Fruit fly (Drosophila melanogaster) whole organism, embryonic: ENCODE data around the gene Prm.
A peak's percentile ranks its signal among the peaks of the same experiment; 100 is the strongest.

Experiments used
- Adf1 ChIP-seq: fragments of 200-800 bp; sonication (Bioruptor generic); IDR thresholded peaks from 2 replicates; pipeline ENCODE4 v1.3.6; 2022; ENCODE audit warnings: missing biosample characterization, missing genetic modification characterization
- CG10267 ChIP-seq: fragments of 200-800 bp; sonication (Bioruptor generic); optimal IDR thresholded peaks from 2 replicates; lab custom pipeline; 2018; ENCODE audit warnings: missing biosample characterization, mild to moderate bottlenecking, missing genetic modification characterization, moderate library complexity
- CG10654 ChIP-seq: fragments of 200-800 bp; sonication (Bioruptor generic); optimal IDR thresholded peaks from 2 replicates; lab custom pipeline; 2016; ENCODE audit warnings: missing biosample characterization, missing genetic modification characterization
- CG11093 ChIP-seq: fragments of 200-800 bp; sonication (Bioruptor generic); IDR thresholded peaks from 3 replicates; pipeline ENCODE4 v1.3.6; 2022; ENCODE audit warnings: missing biosample characterization, missing genetic modification characterization
- CG11456 ChIP-seq: fragments of 200-800 bp; sonication (Bioruptor generic); IDR thresholded peaks from 3 replicates; pipeline ENCODE4 v1.3.6; 2022; ENCODE audit warnings: missing biosample characterization, missing genetic modification characterization
- CG12391 ChIP-seq: fragments of 200-800 bp; sonication (Bioruptor generic); optimal IDR thresholded peaks from 3 replicates; lab custom pipeline; 2018; ENCODE audit warnings: missing biosample characterization, mild to moderate bottlenecking, missing genetic modification characterization, moderate library complexity
- CG14441 ChIP-seq: fragments of 200-800 bp; sonication (Bioruptor generic); IDR thresholded peaks from 2 replicates; pipeline ENCODE4 v1.3.6; 2022; ENCODE audit warnings: missing biosample characterization, missing genetic modification characterization
- CG1602 ChIP-seq: fragments of 200-800 bp; sonication (Bioruptor generic); optimal IDR thresholded peaks from 3 replicates; lab custom pipeline; 2016; ENCODE audit warnings: missing biosample characterization, missing genetic modification characterization
- CG17186 ChIP-seq: fragments of 200-800 bp; sonication (Bioruptor generic); optimal IDR thresholded peaks from 3 replicates; lab custom pipeline; 2017; ENCODE audit warnings: missing biosample characterization, missing genetic modification reagents, missing genetic modification characterization
- CG18599 ChIP-seq: fragments of 200-800 bp; sonication (Bioruptor generic); optimal IDR thresholded peaks from 3 replicates; lab custom pipeline; 2017; ENCODE audit warnings: missing biosample characterization, missing genetic modification characterization, mild to moderate bottlenecking, moderate library complexity, missing genetic modification reagents
- CG2120 ChIP-seq: fragments of 200-800 bp; sonication (Bioruptor generic); optimal IDR thresholded peaks from 3 replicates; lab custom pipeline; 2016; ENCODE audit warnings: missing biosample characterization, missing genetic modification characterization
- CG30403 ChIP-seq: fragments of 200-800 bp; sonication (Bioruptor generic); optimal IDR thresholded peaks from 3 replicates; lab custom pipeline; 2016; ENCODE audit warnings: missing biosample characterization, missing genetic modification characterization
- CG31224 ChIP-seq: fragments of 200-800 bp; sonication (Bioruptor generic); IDR thresholded peaks from 2 replicates; pipeline ENCODE4 v1.3.6; 2022; ENCODE audit warnings: missing biosample characterization, missing genetic modification characterization
- CG32532 ChIP-seq: fragments of 200-800 bp; sonication (Bioruptor generic); IDR thresholded peaks from 2 replicates; pipeline ENCODE4 v1.3.6; 2022; ENCODE audit warnings: missing biosample characterization, missing genetic modification characterization
- CG3281 ChIP-seq: fragments of 200-800 bp; sonication (Bioruptor generic); optimal IDR thresholded peaks from 3 replicates; lab custom pipeline; 2017; ENCODE audit warnings: missing biosample characterization, mild to moderate bottlenecking, missing genetic modification characterization
- CG6175 ChIP-seq: fragments of 200-800 bp; sonication (Bioruptor generic); IDR thresholded peaks from 3 replicates; pipeline ENCODE4 v1.3.6; 2022; ENCODE audit warnings: missing biosample characterization, missing genetic modification characterization
- CG9727 ChIP-seq: fragments of 200-800 bp; sonication (Bioruptor generic); optimal IDR thresholded peaks from 3 replicates; lab custom pipeline; 2017; ENCODE audit warnings: missing biosample characterization, mild to moderate bottlenecking, missing genetic modification characterization
- CG9817 ChIP-seq: fragments of 200-800 bp; sonication (Bioruptor generic); optimal IDR thresholded peaks from 2 replicates; lab custom pipeline; 2018; ENCODE audit warnings: missing biosample characterization, mild to moderate bottlenecking, missing genetic modification characterization, moderate library complexity
- CG9932 ChIP-seq: fragments of 200-800 bp; sonication (Bioruptor generic); IDR thresholded peaks from 2 replicates; pipeline ENCODE4 v1.3.6; 2022; ENCODE audit warnings: missing biosample characterization, missing genetic modification characterization
- CoRest ChIP-seq: fragments of 200-800 bp; sonication (Bioruptor generic); optimal IDR thresholded peaks from 3 replicates; lab custom pipeline; 2018; ENCODE audit warnings: missing biosample characterization, mild to moderate bottlenecking, missing genetic modification characterization, moderate library complexity
- D19B ChIP-seq: fragments of 200-800 bp; sonication (Bioruptor generic); optimal IDR thresholded peaks from 2 replicates; lab custom pipeline; 2017; ENCODE audit warnings: missing biosample characterization, mild to moderate bottlenecking, missing genetic modification characterization
- Dek ChIP-seq: fragments of 200-800 bp; sonication (Bioruptor generic); optimal IDR thresholded peaks from 3 replicates; lab custom pipeline; 2019; ENCODE audit warnings: missing biosample characterization, mild to moderate bottlenecking, missing genetic modification characterization, moderate library complexity
- Drgx ChIP-seq: fragments of 200-800 bp; sonication (Bioruptor generic); IDR thresholded peaks from 2 replicates; pipeline ENCODE4 v1.3.6; 2022; ENCODE audit warnings: missing biosample characterization, missing genetic modification characterization
- HHEX ChIP-seq: fragments of 200-800 bp; sonication (Bioruptor generic); optimal IDR thresholded peaks from 3 replicates; lab custom pipeline; 2017; ENCODE audit warnings: missing biosample characterization, mild to moderate bottlenecking, missing genetic modification characterization, missing genetic modification reagents
- Meics ChIP-seq: fragments of 200-800 bp; sonication (Bioruptor generic); optimal IDR thresholded peaks from 2 replicates; lab custom pipeline; 2017; ENCODE audit warnings: missing biosample characterization, mild to moderate bottlenecking, missing genetic modification characterization
- Poxn ChIP-seq: fragments of 200-800 bp; sonication (Bioruptor generic); IDR thresholded peaks from 2 replicates; pipeline ENCODE4 v1.3.6; 2022; ENCODE audit warnings: missing biosample characterization, missing genetic modification characterization
- Sox100B ChIP-seq: fragments of 200-800 bp; sonication (Bioruptor generic); optimal IDR thresholded peaks from 3 replicates; lab custom pipeline; 2018; ENCODE audit warnings: missing biosample characterization, mild to moderate bottlenecking, missing genetic modification characterization
- Sox102F ChIP-seq: fragments of 200-800 bp; sonication (Bioruptor generic); optimal IDR thresholded peaks from 2 replicates; lab custom pipeline; 2018; ENCODE audit warnings: missing biosample characterization, mild to moderate bottlenecking, missing genetic modification characterization, moderate library complexity
- cg ChIP-seq: fragments of 200-800 bp; sonication (Bioruptor generic); optimal IDR thresholded peaks from 3 replicates; lab custom pipeline; 2019; ENCODE audit warnings: missing biosample characterization, mild to moderate bottlenecking, missing genetic modification characterization, moderate library complexity
- chn ChIP-seq: fragments of 200-800 bp; sonication (Bioruptor generic); optimal IDR thresholded peaks from 2 replicates; lab custom pipeline; 2016; ENCODE audit warnings: missing biosample characterization, missing genetic modification characterization
- dmrt11E ChIP-seq: fragments of 200-800 bp; sonication (Bioruptor generic); optimal IDR thresholded peaks from 3 replicates; lab custom pipeline; 2018; ENCODE audit warnings: missing biosample characterization, mild to moderate bottlenecking, missing genetic modification characterization, moderate library complexity
- dmrt99B ChIP-seq: fragments of 200-800 bp; sonication (Bioruptor generic); optimal IDR thresholded peaks from 2 replicates; lab custom pipeline; 2018; ENCODE audit warnings: missing biosample characterization, mild to moderate bottlenecking, missing genetic modification characterization, moderate library complexity
- dysf ChIP-seq: fragments of 200-800 bp; sonication (Bioruptor generic); IDR thresholded peaks from 3 replicates; pipeline ENCODE4 v1.3.6; 2022; ENCODE audit warnings: missing biosample characterization, missing genetic modification characterization
- gem ChIP-seq: fragments of 200-800 bp; sonication (Bioruptor generic); optimal IDR thresholded peaks from 2 replicates; lab custom pipeline; 2019; ENCODE audit warnings: missing biosample characterization, mild to moderate bottlenecking, missing genetic modification characterization, moderate library complexity
- gsb ChIP-seq: fragments of 200-800 bp; sonication (Bioruptor generic); IDR thresholded peaks from 2 replicates; pipeline ENCODE4 v1.3.6; 2022; ENCODE audit warnings: missing biosample characterization, missing genetic modification characterization
- ind ChIP-seq: fragments of 200-800 bp; sonication (Bioruptor generic); optimal IDR thresholded peaks from 3 replicates; lab custom pipeline; 2016; ENCODE audit warnings: missing biosample characterization, missing genetic modification characterization
- kni ChIP-seq: fragments of 200-800 bp; sonication (Bioruptor generic); optimal IDR thresholded peaks from 3 replicates; lab custom pipeline; 2017; ENCODE audit warnings: mild to moderate bottlenecking, missing biosample characterization, missing genetic modification reagents, missing genetic modification characterization
- otp ChIP-seq: fragments of 200-800 bp; sonication (Bioruptor generic); IDR thresholded peaks from 3 replicates; pipeline ENCODE4, ENCODE4 v1.3.6; 2022; ENCODE audit warnings: missing biosample characterization, missing genetic modification characterization
- prd ChIP-seq, 3 experiments: fragments of >200 bp in 2 of 3; fragments of 200-800 bp in 1 of 3; sonication (Bioruptor generic) in 1 of 3; optimal IDR thresholded peaks in 2 of 3; IDR thresholded peaks in 1 of 3; 2 replicates in 2 of 3; 3 replicates in 1 of 3; pipeline versions ENCODE4 v1.3.6 to Lab custom; 2017 to 2022; ENCODE audit warnings: missing biosample characterization in 1 of 3, missing genetic modification characterization in 1 of 3
- slou ChIP-seq: fragments of 200-800 bp; sonication (Bioruptor generic); optimal IDR thresholded peaks from 3 replicates; lab custom pipeline; 2016; ENCODE audit warnings: missing biosample characterization, missing genetic modification characterization
- sug ChIP-seq: fragments of 200-800 bp; optimal IDR thresholded peaks from 2 replicates; lab custom pipeline; 2019; ENCODE audit warnings: missing biosample characterization, mild to moderate bottlenecking, missing genetic modification characterization, moderate library complexity
- ttk ChIP-seq: fragments of 200-800 bp; sonication (Bioruptor generic); IDR thresholded peaks from 2 replicates; pipeline ENCODE4 v2.1.2; 2022; ENCODE audit warnings: missing biosample characterization, missing genetic modification characterization
- twi ChIP-seq: fragments of 200-800 bp; optimal IDR thresholded peaks from 2 replicates; lab custom pipeline; 2019; ENCODE audit warnings: missing biosample characterization, mild to moderate bottlenecking, missing genetic modification characterization, moderate library complexity
- z ChIP-seq: fragments of 200-800 bp; sonication (Bioruptor generic); IDR thresholded peaks from 3 replicates; pipeline ENCODE4 v1.3.6; 2022; ENCODE audit warnings: missing biosample characterization, missing genetic modification characterization

The Prm gene

DNA sequence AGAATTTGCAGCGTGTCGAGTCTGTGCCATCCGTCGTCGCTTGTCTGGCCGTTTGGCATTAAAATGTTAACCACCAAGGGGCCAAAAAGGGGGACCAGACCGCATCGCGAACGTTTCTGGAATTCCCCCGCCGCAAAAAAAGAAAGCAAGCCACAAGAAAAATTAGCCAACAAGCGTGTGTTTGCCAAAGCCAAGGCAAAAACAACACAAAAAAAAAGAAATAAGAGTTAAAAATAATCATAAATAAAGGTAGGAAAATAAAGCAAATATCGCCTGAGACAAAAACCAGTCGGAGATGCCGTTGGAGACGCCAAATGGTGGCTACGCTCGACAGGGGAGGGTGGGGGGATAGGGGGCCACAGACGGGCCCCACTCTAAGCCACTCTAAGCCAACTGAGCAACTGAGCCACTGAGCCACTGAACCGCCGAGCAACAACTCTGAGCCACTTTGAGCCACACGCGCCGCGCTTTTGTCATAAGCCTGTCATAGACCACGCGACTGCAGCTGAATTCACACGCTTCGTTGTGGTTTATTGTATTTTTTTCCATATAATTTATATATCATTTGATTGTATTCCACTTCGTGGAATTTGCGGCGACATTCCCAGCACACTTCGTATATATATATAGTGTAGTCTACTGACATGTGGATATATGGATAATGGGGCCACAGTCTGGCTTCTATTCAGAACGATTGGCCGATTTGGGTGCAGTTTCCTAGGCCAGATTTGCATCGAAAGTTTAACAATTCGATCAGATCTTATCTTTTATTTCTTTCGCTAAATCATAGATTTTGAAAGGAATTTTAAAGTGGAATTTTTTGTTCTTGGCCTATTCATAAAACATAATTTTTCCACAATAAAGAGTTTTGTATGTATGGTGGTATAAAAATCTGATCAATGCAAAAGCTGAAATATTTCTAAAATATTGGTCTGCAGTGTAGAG lies 51.3 kb downstream of the Prm start (continued):
- TF ChIP-seq HHEX (peak; percentile 39), CG17186 (GFP tag; lab: Kevin White, UChicago) (no peak), CG10654 (GFP tag; lab: Kevin White, UChicago) (no peak), CG6175 (GFP tag; lab: Robert Waterston, UW) (peak; percentile 88), z (GFP tag; lab: Robert Waterston, UW) (peak; percentile 80; the same call in 2 of the 3 replicates), gsb (GFP tag; lab: Robert Waterston, UW) (no peak), CG18599 (GFP tag; lab: Kevin White, UChicago) (peak; percentile 24), CG11456 (GFP tag; lab: Robert Waterston, UW) (0 out of 3 replicates have a peak, but pooled peaks have one; percentile 21), sug (peak; percentile 38), Drgx (GFP tag; lab: Robert Waterston, UW) (peak; percentile 46; the same call in 1 of the 2 replicates), CG3281 (GFP tag; lab: Kevin White, UChicago) (peak; percentile 17), CG32532 (peak; percentile 58), CG9932 (0 out of 2 replicates have a peak, but pooled peaks have one; percentile 9), dmrt11E (tag; lab: Kevin White, UChicago) (no peak)

DNA sequence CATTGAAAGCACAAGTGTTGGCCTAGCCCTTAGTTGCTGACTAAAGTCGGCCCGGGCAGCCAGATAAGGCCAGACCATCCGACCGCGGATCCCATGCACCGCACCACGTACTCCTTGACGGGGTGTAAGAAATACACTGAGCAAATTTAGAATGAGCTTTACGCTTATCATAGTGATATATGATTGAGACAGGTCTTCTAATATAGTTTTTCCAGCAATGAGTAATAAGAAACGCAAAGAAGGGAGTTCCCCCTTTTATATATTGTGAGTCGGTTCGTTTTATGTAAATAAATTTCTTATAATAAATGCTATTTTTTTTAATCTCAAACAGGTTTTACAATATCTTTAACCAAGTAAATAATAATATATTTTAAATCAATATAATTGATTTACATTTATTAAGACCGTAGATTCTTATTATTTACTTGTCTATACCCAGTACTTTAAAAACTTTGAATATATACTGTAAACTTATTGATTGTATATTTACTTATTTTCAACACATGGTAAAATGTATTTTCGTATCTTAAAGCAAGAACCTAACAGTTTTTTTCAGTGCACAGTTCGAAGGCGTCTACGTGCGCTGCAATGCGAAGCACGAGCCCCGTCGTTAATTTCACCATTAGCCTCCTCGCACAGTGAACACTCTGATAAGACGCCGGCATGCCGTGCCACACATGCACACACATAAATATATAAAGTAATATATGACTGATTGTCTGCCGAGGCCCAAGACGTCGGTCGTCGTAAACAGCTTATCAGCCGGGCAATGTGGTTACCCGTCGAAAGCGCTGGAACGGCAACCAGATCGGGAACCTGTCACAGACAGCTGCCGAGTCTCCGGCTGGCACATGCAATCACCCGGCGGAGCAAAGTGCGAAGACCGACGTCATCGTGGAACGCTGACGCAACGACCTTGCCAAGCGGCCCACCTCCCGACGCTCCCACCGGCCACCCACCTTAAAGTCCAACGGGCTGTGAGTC lies 52.9 kb downstream of the Prm start:
- TF ChIP-seq Sox100B (GFP tag; lab: Kevin White, UChicago) (peak; percentile 67), Dek (tag; lab: Kevin White, UChicago) (peak; percentile 18), CG9817 (tag; lab: Kevin White, UChicago) (peak; percentile 25), Adf1 (GFP tag; lab: Robert Waterston, UW) (peak; percentile 55; the same call in 1 of the 2 replicates), CG14441 (GFP tag; lab: Robert Waterston, UW) (peak; percentile 38; the same call in 1 of the 2 replicates), kni (GFP tag; lab: Kevin White, UChicago) (no peak), prd (optimal IDR thresholded peaks at IDR 0.05; lab: Kevin White, UChicago) (no peak), prd (GFP tag; IDR thresholded peaks at IDR 0.05; lab: Robert Waterston, UW) (peak; percentile 45; the same call in 1 of the 3 replicates), Sox102F (GFP tag; lab: Kevin White, UChicago) (peak; percentile 58), CG30403 (GFP tag; lab: Kevin White, UChicago) (peak; percentile 68), CG1602 (GFP tag; lab: Kevin White, UChicago) (peak; percentile 19), chn (GFP tag; lab: Kevin White, UChicago) (no peak), CoRest (tag; lab: Kevin White, UChicago) (peak; percentile 82), CG9727 (GFP tag; lab: Kevin White, UChicago) (peak; percentile 85), CG10267 (tag; lab: Kevin White, UChicago) (peak; percentile 45), ttk (GFP tag; lab: Robert Waterston, UW) (peak; percentile 10; the same call in 1 of the 2 replicates), CG2120 (peak; percentile 18), Meics (GFP tag; lab: Kevin White, UChicago) (peak; percentile 70), slou (GFP tag; lab: Kevin White, UChicago) (peak; percentile 7), gem (peak; percentile 76), dmrt99B (tag; lab: Kevin White, UChicago) (peak; percentile 67), CG31224 (GFP tag; lab: Robert Waterston, UW) (no peak), Poxn (GFP tag; lab: Robert Waterston, UW) (no peak), CG12391 (tag; lab: Kevin White, UChicago) (peak; percentile 66), otp (0 out of 3 replicates have a peak, but pooled peaks have one; percentile 31), twi (tag; lab: Kevin White, UChicago) (peak; percentile 21), D19B (GFP tag; lab: Kevin White, UChicago) (peak; percentile 1), cg (peak; percentile 30), ind (GFP tag; lab: Kevin White, UChicago) (peak; percentile 41), CG11093 (peak; percentile 44; the same call in 1 of the 3 replicates), dysf (peak; percentile 51; the same call in 2 of the 3 replicates)
